Worm (Caenorhabditis elegans) whole organism, L3 larva: Measurements from ENCODE around the gene attf-3.

Experiments used
- aly-2 ChIP-seq: fragments of 150-350 bp; optimal IDR thresholded peaks from 2 replicates; lab custom pipeline; 2014; ENCODE audit warnings: missing biosample characterization, missing genetic modification characterization
- ceh-82 ChIP-seq: fragments of 150-350 bp; optimal IDR thresholded peaks from 2 replicates; lab custom pipeline; 2014; ENCODE audit warnings: missing biosample characterization, missing genetic modification characterization
- egl-27 ChIP-seq: sonication (generic microtip); optimal IDR thresholded peaks from 4 replicates; lab custom pipeline; 2017; ENCODE audit warnings: missing biosample characterization, missing genetic modification reagents, missing genetic modification characterization
- fkh-2 ChIP-seq: fragments of 150-350 bp; optimal IDR thresholded peaks from 2 replicates; lab custom pipeline; 2014; ENCODE audit warnings: missing biosample characterization, missing genetic modification reagents, missing genetic modification characterization
- fos-1 ChIP-seq: fragments of 150-350 bp; optimal IDR thresholded peaks from 2 replicates; lab custom pipeline; 2014; ENCODE audit warnings: missing biosample characterization, missing genetic modification characterization
- hmg-11 ChIP-seq: sonication (generic microtip); optimal IDR thresholded peaks from 2 replicates; lab custom pipeline; 2016; ENCODE audit warnings: missing genetic modification characterization, missing compliant biosample characterization
- jun-1 ChIP-seq: fragments of 150-350 bp; optimal IDR thresholded peaks from 2 replicates; lab custom pipeline; 2014; ENCODE audit warnings: missing biosample characterization, missing genetic modification reagents, missing genetic modification characterization
- lin-15B ChIP-seq: fragments of 150-350 bp; optimal IDR thresholded peaks from 2 replicates; lab custom pipeline; 2014; ENCODE audit warnings: missing biosample characterization, missing genetic modification characterization
- mdl-1 ChIP-seq: fragments of 150-350 bp; optimal IDR thresholded peaks from 2 replicates; lab custom pipeline; 2014; ENCODE audit warnings: missing biosample characterization, missing genetic modification characterization
- nhr-67 ChIP-seq: fragments of 150-350 bp; optimal IDR thresholded peaks from 2 replicates; lab custom pipeline; 2014; ENCODE audit warnings: missing biosample characterization, missing genetic modification characterization
- nhr-76 ChIP-seq: fragments of 150-350 bp; sonication (generic microtip); optimal IDR thresholded peaks from 5 replicates; lab custom pipeline; 2014; ENCODE audit warnings: missing biosample characterization, missing genetic modification characterization
- skn-1 ChIP-seq: fragments of 150-350 bp; optimal IDR thresholded peaks from 2 replicates; lab custom pipeline; 2014; ENCODE audit warnings: missing biosample characterization, missing genetic modification characterization
- ztf-11 ChIP-seq: fragments of 150-350 bp; optimal IDR thresholded peaks from 2 replicates; lab custom pipeline; 2014; ENCODE audit warnings: missing biosample characterization, missing genetic modification characterization

DNA sequence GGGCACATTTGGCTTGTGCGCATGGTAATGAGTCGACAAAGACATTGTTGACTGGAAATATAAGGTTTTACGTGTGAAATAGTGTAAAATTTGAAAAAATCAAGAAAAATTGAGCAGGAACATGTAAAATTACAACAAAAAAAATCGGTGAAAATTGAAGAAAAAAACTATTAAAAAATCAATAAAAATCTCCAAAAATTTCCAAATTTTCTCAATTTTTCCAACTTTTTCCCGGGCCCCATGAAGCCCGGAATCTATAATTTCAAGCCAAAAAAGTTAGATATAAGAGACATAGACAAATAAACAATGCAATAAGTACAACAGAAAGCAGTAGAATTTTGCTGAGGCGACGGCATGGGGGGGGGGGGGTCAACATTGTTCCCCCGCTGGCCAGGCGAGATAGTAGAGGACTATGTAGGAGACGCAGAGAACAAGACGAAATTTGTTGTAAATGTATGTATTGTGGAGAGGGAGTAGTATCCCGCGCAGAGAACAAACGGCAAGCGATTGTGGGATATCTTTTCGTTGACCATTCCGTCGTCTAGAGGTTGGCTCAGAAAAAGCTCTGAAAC is 8.7 kb upstream of the attf-3 start, which contains the start of gene pat-4:
- TF ChIP-seq nhr-67 (tag; lab: Kevin White, UChicago) = no peak
- TF ChIP-seq fos-1 = no peak
- TF ChIP-seq aly-2 (tag; lab: Kevin White, UChicago) = no peak
- no peak for TF ChIP-seq ceh-82 (tag; lab: Kevin White, UChicago)
- TF ChIP-seq nhr-76 = no peak
- TF ChIP-seq lin-15B (tag; lab: Kevin White, UChicago) = no peak
- no peak for TF ChIP-seq fkh-2
- no peak for TF ChIP-seq ztf-11 (tag; lab: Kevin White, UChicago)
- no peak for TF ChIP-seq mdl-1 (tag; lab: Kevin White, UChicago)
- TF ChIP-seq hmg-11 (tag; lab: Kevin White, UChicago) = peak; percentile 77
- no peak for TF ChIP-seq jun-1
- TF ChIP-seq egl-27 = no peak
- no peak for TF ChIP-seq skn-1 (tag; lab: Kevin White, UChicago)
